Fruit fly (Drosophila melanogaster): ENCODE data around the gene CG13001.

CG13001 gene

DNA sequence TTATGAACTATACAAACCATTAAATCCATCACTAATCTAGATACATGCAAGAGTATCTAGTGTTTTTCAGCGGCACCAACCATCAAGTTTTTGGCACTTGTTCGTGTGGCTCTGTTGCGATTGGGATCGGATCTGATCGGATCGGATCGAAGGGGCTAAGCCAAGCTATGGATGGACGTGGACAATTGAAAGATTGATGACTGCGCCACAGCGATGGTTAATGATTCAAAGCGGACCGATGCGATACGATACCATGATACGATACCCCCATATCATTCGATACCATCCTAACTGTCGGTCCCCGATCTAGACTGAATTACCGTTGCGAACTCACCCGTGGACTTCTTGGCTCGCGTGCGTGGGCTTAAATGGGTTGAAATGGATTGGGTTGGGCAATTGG, 35.0 kb downstream of the CG13001 start:
- TF ChIP-seq Smox (GFP tag; optimal IDR thresholded peaks at IDR 0.05), result no peak
- no peak for TF ChIP-seq Ets21C (GFP tag; optimal IDR thresholded peaks at IDR 0.05)
- TF ChIP-seq CG16779 (tag; optimal IDR thresholded peaks at IDR 0.05), result no peak
- no peak for TF ChIP-seq CG7368 (GFP tag; optimal IDR thresholded peaks at IDR 0.05)
- TF ChIP-seq salr (GFP tag; optimal IDR thresholded peaks at IDR 0.05), result no peak
- no peak for TF ChIP-seq dac (GFP tag; optimal IDR thresholded peaks at IDR 0.05)
- TF ChIP-seq pdm3 (GFP tag; optimal IDR thresholded peaks at IDR 0.05), result no peak
- no peak for TF ChIP-seq cyc (GFP tag; optimal IDR thresholded peaks at IDR 0.05)
- no peak for TF ChIP-seq CG11902 (GFP tag; optimal IDR thresholded peaks at IDR 0.05)
- TF ChIP-seq Sox15 (GFP tag; optimal IDR thresholded peaks at IDR 0.05), result no peak
- TF ChIP-seq CG11762 (GFP tag; optimal IDR thresholded peaks at IDR 0.05; ENCODE audit: insufficient read depth), result no peak
- no peak for TF ChIP-seq CG31627 (GFP tag; optimal IDR thresholded peaks at IDR 0.05)
- TF ChIP-seq CG6276 (GFP tag; optimal IDR thresholded peaks at IDR 0.05), result no peak
- no peak for TF ChIP-seq vri (GFP tag; optimal IDR thresholded peaks at IDR 0.05)

dm6 chrX:16907009-16907408, 35.7 kb downstream of the CG13001 start:
- TF ChIP-seq CG8119 (GFP tag; IDR thresholded peaks at IDR 0.05), result no peak
- TF ChIP-seq fkh (GFP tag; optimal IDR thresholded peaks at IDR 0.05), result peak; percentile 9
- TF ChIP-seq Eip78C (GFP tag), result peak; percentile 55

- TF ChIP-seq CG15336 (GFP tag; IDR thresholded peaks at IDR 0.05) (peak; percentile 50; the same call in 1 of the 2 replicates), eg (GFP tag; IDR thresholded peaks at IDR 0.05) (peak; percentile 46; the same call in 1 of the 3 replicates), Ets96B (tag; optimal IDR thresholded peaks at IDR 0.05) (peak; percentile 17), dsx (GFP tag; optimal IDR thresholded peaks at IDR 0.05; ENCODE audit: poor library complexity, severe bottlenecking) (peak; percentile 14), CG3919 (GFP tag; optimal IDR thresholded peaks at IDR 0.05) (no peak), spab (GFP tag; optimal IDR thresholded peaks at IDR 0.05) (peak; percentile 3), Hr39 (GFP tag; optimal IDR thresholded peaks at IDR 0.05) (no peak), CG9139 (GFP tag; optimal IDR thresholded peaks at IDR 0.05) (peak; percentile 49), acj6 (GFP tag; optimal IDR thresholded peaks at IDR 0.05) (no peak), Hr4 (GFP tag; optimal IDR thresholded peaks at IDR 0.05) (no peak), CG8119 (GFP tag; IDR thresholded peaks at IDR 0.05) (peak; percentile 48; the same call in 1 of the 3 replicates), Lpt (GFP tag; optimal IDR thresholded peaks at IDR 0.05) (peak; percentile 2), CG6276 (GFP tag; optimal IDR thresholded peaks at IDR 0.05) (peak; percentile 35), achi (GFP tag; optimal IDR thresholded peaks at IDR 0.05) (no peak), CG10669 (GFP tag; optimal IDR thresholded peaks at IDR 0.05) (peak; percentile 21), Eip78C (GFP tag) (peak; percentile 57), CG6163 (GFP tag; IDR thresholded peaks at IDR 0.05) (peak; percentile 61; the same call in 2 of the 3 replicates), Sox14 (GFP tag; optimal IDR thresholded peaks at IDR 0.05) (no peak), ss (GFP tag; optimal IDR thresholded peaks at IDR 0.05) (peak; percentile 64 to 71), CG6808 (GFP tag; optimal IDR thresholded peaks at IDR 0.05) (peak; percentile 51), svp (GFP tag) (peak; percentile 85)
These were observed 36.6 kb downstream of the CG13001 start for dm6 chrX:16906065-16906464.

- TF ChIP-seq CG8319 (GFP tag; optimal IDR thresholded peaks at IDR 0.05), result no peak
- TF ChIP-seq svp (GFP tag), result peak; percentile 59
These were observed 40.2 kb downstream of the CG13001 start for dm6 chrX:16902435-16902834.

- no peak for TF ChIP-seq spab (GFP tag; optimal IDR thresholded peaks at IDR 0.05)
- TF ChIP-seq CG16779 (tag; optimal IDR thresholded peaks at IDR 0.05), result no peak
- TF ChIP-seq cyc (GFP tag; optimal IDR thresholded peaks at IDR 0.05), result no peak
- no peak for TF ChIP-seq Eip75B (GFP tag; optimal IDR thresholded peaks at IDR 0.05)
- TF ChIP-seq CG32006 (GFP tag; optimal IDR thresholded peaks at IDR 0.05), result no peak
- TF ChIP-seq CG6276 (GFP tag; optimal IDR thresholded peaks at IDR 0.05), result no peak
- TF ChIP-seq fd59A (GFP tag; optimal IDR thresholded peaks at IDR 0.05), result no peak
- TF ChIP-seq CG8632 (GFP tag; optimal IDR thresholded peaks at IDR 0.05), result no peak
- TF ChIP-seq net (GFP tag; optimal IDR thresholded peaks at IDR 0.05), result no peak
- no peak for TF ChIP-seq Hr38 (GFP tag; optimal IDR thresholded peaks at IDR 0.05)
- TF ChIP-seq achi (GFP tag; optimal IDR thresholded peaks at IDR 0.05), result no peak
- no peak for TF ChIP-seq CG34406 (GFP tag; optimal IDR thresholded peaks at IDR 0.05)
- TF ChIP-seq Met (GFP tag; optimal IDR thresholded peaks at IDR 0.05), result no peak
- TF ChIP-seq Ets21C (GFP tag; optimal IDR thresholded peaks at IDR 0.05), result no peak
- no peak for TF ChIP-seq lz (GFP tag; optimal IDR thresholded peaks at IDR 0.05)
These were observed 42.4 kb downstream of the CG13001 start for dm6 chrX:16900283-16900682.
